Fruit fly (Drosophila melanogaster) whole organism, prepupa: ENCODE results near the gene CG44142.

Experiments used
- CG11762 ChIP-seq: fragments of 200-800 bp; sonication (Bioruptor generic); optimal IDR thresholded peaks from 3 replicates; lab custom pipeline; 2016; ENCODE audit warnings: missing biosample characterization, missing genetic modification characterization; ENCODE audit not compliant: insufficient read depth
- CG15336 ChIP-seq: fragments of 200-800 bp; sonication (Bioruptor generic); IDR thresholded peaks from 2 replicates; pipeline ENCODE4 v1.3.6; 2022; ENCODE audit warnings: missing biosample characterization, missing genetic modification characterization
- CG1621 ChIP-seq: fragments of 200-800 bp; sonication (Bioruptor generic); optimal IDR thresholded peaks from 3 replicates; lab custom pipeline; 2018; ENCODE audit warnings: missing biosample characterization, mild to moderate bottlenecking, missing genetic modification characterization
- CG3032 ChIP-seq: fragments of 200-800 bp; optimal IDR thresholded peaks from 2 replicates; lab custom pipeline; 2019; ENCODE audit warnings: missing biosample characterization, mild to moderate bottlenecking, missing genetic modification characterization, moderate library complexity
- CG31627 ChIP-seq: fragments of 200-800 bp; sonication (Bioruptor generic); optimal IDR thresholded peaks from 3 replicates; lab custom pipeline; 2016; ENCODE audit warnings: missing biosample characterization, missing genetic modification characterization
- CG6792 ChIP-seq: fragments of 200-800 bp; sonication (Bioruptor generic); optimal IDR thresholded peaks from 3 replicates; lab custom pipeline; 2016; ENCODE audit warnings: missing biosample characterization, missing genetic modification characterization
- CG6808 ChIP-seq: fragments of 200-800 bp; sonication (Bioruptor generic); optimal IDR thresholded peaks from 3 replicates; lab custom pipeline; 2017; ENCODE audit warnings: missing biosample characterization, missing genetic modification characterization, mild to moderate bottlenecking, moderate library complexity, missing genetic modification reagents
- CG7368 ChIP-seq: fragments of 200-800 bp; sonication (Bioruptor generic); optimal IDR thresholded peaks from 3 replicates; lab custom pipeline; 2016; ENCODE audit warnings: missing biosample characterization, missing genetic modification characterization
- Eip75B ChIP-seq: fragments of 200-800 bp; sonication (Bioruptor generic); optimal IDR thresholded peaks from 3 replicates; lab custom pipeline; 2016; ENCODE audit warnings: missing biosample characterization, missing genetic modification characterization
- Eip78C ChIP-seq: fragments of 200-800 bp; sonication (Bioruptor generic); peaks from one replicate; lab custom pipeline; 2016; ENCODE audit warnings: missing biosample characterization, missing genetic modification characterization
- Ets96B ChIP-seq: fragments of 200-800 bp; optimal IDR thresholded peaks from 2 replicates; lab custom pipeline; 2019; ENCODE audit warnings: missing biosample characterization, mild to moderate bottlenecking, missing genetic modification characterization, moderate library complexity
- Hr4 ChIP-seq: fragments of 200-800 bp; sonication (Bioruptor generic); optimal IDR thresholded peaks from 3 replicates; lab custom pipeline; 2016; ENCODE audit warnings: missing biosample characterization, missing genetic modification characterization
- Sox14 ChIP-seq: fragments of 200-800 bp; sonication (Bioruptor generic); optimal IDR thresholded peaks from 3 replicates; lab custom pipeline; 2016; ENCODE audit warnings: missing biosample characterization, missing genetic modification characterization
- Sox15 ChIP-seq: fragments of 200-800 bp; sonication (Bioruptor generic); optimal IDR thresholded peaks from 3 replicates; lab custom pipeline; 2016; ENCODE audit warnings: missing biosample characterization, missing genetic modification characterization
- achi ChIP-seq: fragments of 200-800 bp; sonication (Bioruptor generic); optimal IDR thresholded peaks from 3 replicates; lab custom pipeline; 2016; ENCODE audit warnings: missing biosample characterization, missing genetic modification characterization
- cyc ChIP-seq: fragments of 200-800 bp; sonication (Bioruptor generic); optimal IDR thresholded peaks from 3 replicates; lab custom pipeline; 2016; ENCODE audit warnings: missing biosample characterization, missing genetic modification characterization
- eg ChIP-seq: fragments of 200-800 bp; sonication (Bioruptor generic); IDR thresholded peaks from 3 replicates; pipeline ENCODE4 v1.3.6; 2022; ENCODE audit warnings: missing biosample characterization, missing genetic modification characterization
- esn ChIP-seq: fragments of 200-800 bp; sonication (Bioruptor generic); optimal IDR thresholded peaks from 2 replicates; lab custom pipeline; 2016; ENCODE audit warnings: missing biosample characterization, mild to moderate bottlenecking, missing genetic modification characterization, moderate library complexity
- fkh ChIP-seq: fragments of 200-800 bp; sonication (Bioruptor generic); optimal IDR thresholded peaks from 3 replicates; lab custom pipeline; 2017; ENCODE audit warnings: missing biosample characterization, mild to moderate bottlenecking, missing genetic modification characterization, moderate library complexity
- pdm3 ChIP-seq: fragments of 200-800 bp; sonication (Bioruptor generic); optimal IDR thresholded peaks from 3 replicates; lab custom pipeline; 2016; ENCODE audit warnings: missing biosample characterization, missing genetic modification characterization
- salr ChIP-seq, 2 experiments: fragments of 200-800 bp; sonication (Bioruptor generic); optimal IDR thresholded peaks; 3 replicates each; lab custom pipeline; 2016 to 2018; ENCODE audit warnings: missing biosample characterization in 2 of 2, missing genetic modification characterization in 2 of 2, mild to moderate bottlenecking in 1 of 2
- svp ChIP-seq: fragments of 200-800 bp; sonication (Bioruptor generic); peaks from one replicate; lab custom pipeline; 2016; ENCODE audit warnings: missing biosample characterization, missing genetic modification characterization

CG44142 gene

DNA sequence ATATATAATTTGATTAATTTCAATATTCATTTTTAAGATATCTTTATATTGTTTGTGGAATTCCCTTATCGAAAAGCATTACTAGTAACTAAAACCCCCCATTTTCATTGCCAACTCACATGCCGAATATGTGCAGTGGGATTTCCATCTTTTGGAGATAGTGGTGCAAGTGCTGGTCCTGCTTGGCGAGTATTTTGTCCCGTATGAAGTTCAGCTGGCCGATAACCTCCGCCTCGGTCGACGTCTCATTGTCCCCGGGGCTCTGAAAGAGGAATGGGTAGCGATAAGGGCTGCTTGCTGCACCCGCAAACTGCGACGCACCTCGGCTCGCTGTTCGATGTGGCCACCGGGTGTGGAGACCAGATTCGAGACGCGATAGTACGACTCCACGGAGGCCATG lies 42.3 kb downstream of the CG44142 start:
- TF ChIP-seq CG1621, result no peak
- TF ChIP-seq pdm3 (GFP tag; lab: Kevin White, UChicago), result no peak
- TF ChIP-seq svp (GFP tag; lab: Kevin White, UChicago), result peak; percentile 100
- TF ChIP-seq Hr4, result no peak
- TF ChIP-seq CG6808 (GFP tag; lab: Kevin White, UChicago), result no peak
- TF ChIP-seq Eip78C (GFP tag; lab: Kevin White, UChicago), result peak; percentile 1
- TF ChIP-seq Sox14 (GFP tag; lab: Kevin White, UChicago), result peak; percentile 7
- no peak for TF ChIP-seq Sox15 (GFP tag; lab: Kevin White, UChicago)
- no peak for TF ChIP-seq CG7368 (GFP tag; lab: Kevin White, UChicago)

dm6 chr3R:13264061-13264661 lies 48.8 kb downstream of the CG44142 start, which contains the start of gene Ravus:
Ravus (minus strand) TSS chr3R:13264061.
- TF ChIP-seq svp (GFP tag; lab: Kevin White, UChicago) (peak; percentile 79), CG3032 (tag; lab: Kevin White, UChicago) (peak; percentile 63), Sox15 (GFP tag; lab: Kevin White, UChicago) (peak; percentile 36), Ets96B (tag; lab: Kevin White, UChicago) (peak; percentile 42), Sox14 (GFP tag; lab: Kevin White, UChicago) (peak; percentile 69), cyc (GFP tag; lab: Kevin White, UChicago) (peak; percentile 52), salr (GFP tag; optimal IDR thresholded peaks at IDR 0.05; lab: Kevin White, UChicago) (no peak), CG6792 (peak; percentile 15), achi (GFP tag; lab: Kevin White, UChicago) (peak; percentile 72), CG15336 (GFP tag; lab: Robert Waterston, UW) (no peak), eg (GFP tag; lab: Robert Waterston, UW) (peak; percentile 30; the same call in 1 of the 3 replicates), Eip78C (GFP tag; lab: Kevin White, UChicago) (peak; percentile 76), CG11762 (GFP tag; lab: Kevin White, UChicago) (peak; percentile 34), fkh (GFP tag; lab: Kevin White, UChicago) (no peak), esn (GFP tag; lab: Kevin White, UChicago) (peak; percentile 61), Eip75B (GFP tag; lab: Kevin White, UChicago) (no peak), CG7368 (GFP tag; lab: Kevin White, UChicago) (peak; percentile 20), CG31627 (peak; percentile 70)
